Worm (Caenorhabditis elegans): ENCODE data around the gene C10E2.1.

Gene C10E2.1

DNA sequence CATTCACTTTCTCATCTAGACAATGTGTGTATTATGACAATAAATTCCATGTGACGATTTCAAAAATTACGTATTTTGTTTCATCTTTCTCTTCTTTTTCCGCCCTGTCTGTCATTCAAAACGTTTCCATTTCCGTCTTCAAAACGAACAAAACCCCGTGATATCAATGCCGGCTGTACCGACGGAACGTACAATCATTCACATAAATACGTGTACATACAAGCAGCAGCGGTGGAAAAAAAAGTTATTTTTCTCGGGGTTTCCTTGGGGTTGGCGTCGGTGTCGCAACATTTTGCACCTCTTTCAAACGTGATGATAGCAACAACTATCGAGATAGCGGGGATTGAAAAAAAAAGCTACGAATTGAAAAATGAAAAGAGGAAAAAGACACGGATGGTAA is 37.7 kb upstream of the C10E2.1 start (continued):
- peak; percentile 17 for TF ChIP-seq nhr-90 (tag; optimal IDR thresholded peaks at IDR 0.05)
- TF ChIP-seq lin-54 (GFP tag; optimal IDR thresholded peaks at IDR 0.05) = no peak
- no peak for TF ChIP-seq Y95B8A.8 (GFP tag; IDR thresholded peaks at IDR 0.05)
- no peak for TF ChIP-seq him-1 (tag; optimal IDR thresholded peaks at IDR 0.05)
- TF ChIP-seq mcd-1 (GFP tag; IDR thresholded peaks at IDR 0.05) = no peak
- no peak for TF ChIP-seq ceh-27 (GFP tag; optimal IDR thresholded peaks at IDR 0.05)
- TF ChIP-seq chd-7 (tag; optimal IDR thresholded peaks at IDR 0.05) = no peak
- no peak for TF ChIP-seq ccch-3 (GFP tag; optimal IDR thresholded peaks at IDR 0.05)
- no peak for TF ChIP-seq egl-44 (GFP tag; IDR thresholded peaks at IDR 0.05)
- no peak for TF ChIP-seq nhr-120 (GFP tag; IDR thresholded peaks at IDR 0.05)
- no peak for TF ChIP-seq unc-130 (GFP tag; optimal IDR thresholded peaks at IDR 0.05)
- TF ChIP-seq hlh-26 (GFP tag; conservative IDR thresholded peaks at IDR 0.05) = no peak
- no peak for TF ChIP-seq Y53F4B.3 (GFP tag; IDR thresholded peaks at IDR 0.05)
- no peak for TF ChIP-seq ztf-3 (GFP tag; optimal IDR thresholded peaks at IDR 0.05)

DNA sequence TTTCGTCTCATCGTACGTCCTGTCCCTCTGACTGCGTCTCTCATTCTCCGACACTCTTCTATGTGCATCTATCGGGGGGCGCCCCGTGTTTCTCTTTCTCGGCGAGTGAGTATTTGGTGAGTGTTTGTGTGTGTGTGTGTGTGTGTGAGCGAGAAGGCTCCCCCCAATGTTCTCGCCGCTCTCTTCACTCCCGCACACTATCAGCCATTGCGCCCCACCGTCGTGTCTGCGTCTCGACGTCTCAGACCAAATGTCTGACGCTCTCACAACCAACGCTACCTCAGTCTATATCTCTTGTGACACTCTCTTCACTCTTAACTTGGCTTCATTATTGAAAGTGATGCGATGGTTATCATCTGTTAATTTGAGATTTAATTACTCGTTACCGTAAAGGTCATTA is 35.8 kb upstream of the C10E2.1 start:
- TF ChIP-seq nhr-120 (GFP tag; IDR thresholded peaks at IDR 0.05) (no peak), unc-130 (GFP tag; optimal IDR thresholded peaks at IDR 0.05) (no peak), B0019.2 (GFP tag; conservative IDR thresholded peaks at IDR 0.05) (no peak), lin-26 (GFP tag; IDR thresholded peaks at IDR 0.05) (peak; percentile 84), C17E4.6 (GFP tag; IDR thresholded peaks at IDR 0.05) (no peak), snpc-4 (GFP tag; optimal IDR thresholded peaks at IDR 0.05) (peak; percentile 16), snpc-4 (tag; optimal IDR thresholded peaks at IDR 0.05) (peak; percentile 59 to 78 (median 70)), akir-1 (GFP tag; optimal IDR thresholded peaks at IDR 0.05) (peak; percentile 31), ekl-4 (GFP tag; IDR thresholded peaks at IDR 0.05) (peak; percentile 84), let-607 (tag; optimal IDR thresholded peaks at IDR 0.05) (peak; percentile 60 to 61), xnd-1 (tag; optimal IDR thresholded peaks at IDR 0.05) (no peak), Y95B8A.8 (GFP tag; IDR thresholded peaks at IDR 0.05) (0 out of 2 replicates have a peak, but pooled peaks have one; percentile 39), him-1 (tag; optimal IDR thresholded peaks at IDR 0.05) (no peak), F52B5.7 (tag; optimal IDR thresholded peaks at IDR 0.05) (peak; percentile 40), B0336.3 (GFP tag; IDR thresholded peaks at IDR 0.05) (peak; percentile 91), F49E8.2 (tag; optimal IDR thresholded peaks at IDR 0.05; ENCODE audit: insufficient read depth) (no peak), C06A6.2 (GFP tag; conservative IDR thresholded peaks at IDR 0.05) (peak; percentile 72), egl-18 (GFP tag; IDR thresholded peaks at IDR 0.05) (0 out of 2 replicates have a peak, but pooled peaks have one; percentile 55), ztf-28 (GFP tag; IDR thresholded peaks at IDR 0.05) (no peak), K12H6.12 (tag; optimal IDR thresholded peaks at IDR 0.05) (peak; percentile 95), ztf-6 (GFP tag; IDR thresholded peaks at IDR 0.05) (0 out of 2 replicates have a peak, but pooled peaks have one; percentile 24), efl-1 (GFP tag; optimal IDR thresholded peaks at IDR 0.05) (no peak), mxl-1 (tag; optimal IDR thresholded peaks at IDR 0.05) (no peak), tbp1 (GFP tag; optimal IDR thresholded peaks at IDR 0.05) (peak; percentile 63), attf-6 (GFP tag; IDR thresholded peaks at IDR 0.05) (no peak), atf-7 (tag; optimal IDR thresholded peaks at IDR 0.05) (peak; percentile 82), mes-4 (tag; optimal IDR thresholded peaks at IDR 0.05) (no peak), ztf-22 (GFP tag; optimal IDR thresholded peaks at IDR 0.05) (peak; percentile 82), tlf-1 (GFP tag; optimal IDR thresholded peaks at IDR 0.05) (peak; percentile 52), snpc-1.3 (tag; optimal IDR thresholded peaks at IDR 0.05; ENCODE audit: insufficient read depth) (peak; percentile 2), Y53F4B.3 (GFP tag; IDR thresholded peaks at IDR 0.05) (no peak), F10E7.11 (tag; optimal IDR thresholded peaks at IDR 0.05) (peak; percentile 40), madf-3 (GFP tag; IDR thresholded peaks at IDR 0.05) (no peak), pbrm-1 (GFP tag; IDR thresholded peaks at IDR 0.05) (peak; percentile 83), sdz-38 (tag; optimal IDR thresholded peaks at IDR 0.05) (no peak), egrh-3 (GFP tag; IDR thresholded peaks at IDR 0.05) (peak; percentile 75), ZK185.1 (tag; optimal IDR thresholded peaks at IDR 0.05; ENCODE audit: poor library complexity, severe bottlenecking) (peak; percentile 65), lin-40 (tag; optimal IDR thresholded peaks at IDR 0.05) (peak; percentile 92)
